Worm (Caenorhabditis elegans): ENCODE measurements around the gene Y39A3A.2.

Y39A3A.2 gene

ce11 chrIII:2047907-2048306 lies 9.6 kb downstream of the Y39A3A.2 start, which contains the start of gene dpy-1:
Gene dpy-1 (minus strand): TSS chrIII:2048007.
- no peak for TF ChIP-seq ceh-45 (GFP tag; IDR thresholded peaks at IDR 0.05)
- TF ChIP-seq elt-2 (tag; optimal IDR thresholded peaks at IDR 0.05) = peak; percentile 51

ce11 chrIII:2032327-2033093 lies 25.0 kb downstream of the Y39A3A.2 start:
- peak; percentile 34 for TF ChIP-seq fax-1 (tag; optimal IDR thresholded peaks at IDR 0.05)
- TF ChIP-seq K02D7.2 (tag; optimal IDR thresholded peaks at IDR 0.05) = no peak
- no peak for TF ChIP-seq hlh-15 (tag; optimal IDR thresholded peaks at IDR 0.05)
- peak; percentile 77 for TF ChIP-seq unc-42 (tag; optimal IDR thresholded peaks at IDR 0.05)
- TF ChIP-seq unc-3 (GFP tag; conservative IDR thresholded peaks at IDR 0.05) = 0 out of 2 replicates have a peak, but pooled peaks have one; percentile 8
- TF ChIP-seq unc-3 (tag; optimal IDR thresholded peaks at IDR 0.05) = no peak
- no peak for TF ChIP-seq hlh-8 (tag; optimal IDR thresholded peaks at IDR 0.05)
- TF ChIP-seq gmeb-2 (tag; optimal IDR thresholded peaks at IDR 0.05) = no peak
- peak; percentile 32 for TF ChIP-seq ceh-18 (tag; optimal IDR thresholded peaks at IDR 0.05)

- TF ChIP-seq nhr-11 (tag; optimal IDR thresholded peaks at IDR 0.05) (no peak), unc-42 (tag; optimal IDR thresholded peaks at IDR 0.05) (peak; percentile 29)
Measured at ce11 chrIII:2031746-2032145, 25.7 kb downstream of the Y39A3A.2 start.

- TF ChIP-seq hlh-6 (tag; optimal IDR thresholded peaks at IDR 0.05) (peak; percentile 0), hlh-30 (tag; optimal IDR thresholded peaks at IDR 0.05; ENCODE audit: insufficient read depth) (peak; percentile 16), ahr-1 (tag; optimal IDR thresholded peaks at IDR 0.05) (no peak)
Measured at ce11 chrIII:2030776-2031565, 26.5 kb downstream of the Y39A3A.2 start.

- peak; percentile 29 for TF ChIP-seq unc-55 (GFP tag; optimal IDR thresholded peaks at IDR 0.05)
- peak; percentile 44 for TF ChIP-seq ceh-18 (tag; optimal IDR thresholded peaks at IDR 0.05)
- no peak for TF ChIP-seq nhr-11 (tag; optimal IDR thresholded peaks at IDR 0.05)
Measured at ce11 chrIII:2027517-2027916, 30.0 kb downstream of the Y39A3A.2 start.

- peak; percentile 62 for TF ChIP-seq dve-1 (tag; optimal IDR thresholded peaks at IDR 0.05)
Measured at ce11 chrIII:2023435-2023834, 34.0 kb downstream of the Y39A3A.2 start.

- no peak for TF ChIP-seq fkh-6 (tag; optimal IDR thresholded peaks at IDR 0.05)
- TF ChIP-seq ceh-19 (GFP tag; optimal IDR thresholded peaks at IDR 0.05) = no peak
- TF ChIP-seq ceh-34 (tag; optimal IDR thresholded peaks at IDR 0.05) = no peak
- no peak for TF ChIP-seq ceh-45 (GFP tag; IDR thresholded peaks at IDR 0.05)
- no peak for TF ChIP-seq K09A11.1 (tag; optimal IDR thresholded peaks at IDR 0.05; ENCODE audit: insufficient read depth)
- no peak for TF ChIP-seq pag-3 (tag; optimal IDR thresholded peaks at IDR 0.05; ENCODE audit: borderline replicate concordance)
Measured at ce11 chrIII:2021495-2021894, 36.0 kb downstream of the Y39A3A.2 start, which contains the start of gene ckr-2. Gene ckr-2 (minus strand): TSS chrIII:2021595.

ce11 chrIII:2015494-2015893 lies 42.0 kb downstream of the Y39A3A.2 start:
- no peak for TF ChIP-seq eyg-1 (tag; optimal IDR thresholded peaks at IDR 0.05)
- peak; percentile 14 for TF ChIP-seq ceh-48 (tag; optimal IDR thresholded peaks at IDR 0.05)

Data from whole organism, late embryonic.